Worm (Caenorhabditis elegans) whole organism, L4 larva: ENCODE data around the gene F44G4.1.

Experiments used
- ces-1 ChIP-seq: fragments of 150-350 bp; sonication (generic microtip); optimal IDR thresholded peaks from 4 replicates; lab custom pipeline; 2014; ENCODE audit warnings: missing biosample characterization, missing genetic modification reagents, missing genetic modification characterization
- egl-43 ChIP-seq: fragments of 200-800 bp; sonication (Bioruptor generic); IDR thresholded peaks from 2 replicates; pipeline ENCODE4 v1.3.6; 2022; ENCODE audit warnings: missing genetic modification reagents, missing genetic modification characterization, missing compliant biosample characterization
- hlh-11 ChIP-seq: fragments of 200-800 bp; sonication (Bioruptor generic); optimal IDR thresholded peaks from 2 replicates; lab custom pipeline; 2018; ENCODE audit warnings: mild to moderate bottlenecking, missing genetic modification characterization, missing compliant biosample characterization
- mdl-1 ChIP-seq, 2 experiments: fragments of 150-350 bp in 1 of 2; sonication (generic microtip) in 1 of 2; optimal IDR thresholded peaks; 2 replicates each; lab custom pipeline; 2014 to 2017; ENCODE audit warnings: missing biosample characterization in 2 of 2, missing genetic modification characterization in 2 of 2
- nhr-102 ChIP-seq: sonication (generic microtip); optimal IDR thresholded peaks from 2 replicates; lab custom pipeline; 2016; ENCODE audit warnings: mild to moderate bottlenecking, missing genetic modification characterization, moderate library complexity, missing compliant biosample characterization
- nhr-111 ChIP-seq: fragments of 200-800 bp; sonication (Bioruptor generic); optimal IDR thresholded peaks from 2 replicates; lab custom pipeline; 2018; ENCODE audit warnings: mild to moderate bottlenecking, missing genetic modification characterization, missing compliant biosample characterization
- nhr-28 ChIP-seq: fragments of 150-350 bp; optimal IDR thresholded peaks from 2 replicates; lab custom pipeline; 2014; ENCODE audit warnings: missing biosample characterization, missing genetic modification characterization
- nhr-76 ChIP-seq: fragments of 150-350 bp; optimal IDR thresholded peaks from 2 replicates; lab custom pipeline; 2014; ENCODE audit warnings: missing biosample characterization, missing genetic modification characterization
- nhr-77 ChIP-seq: fragments of 150-350 bp; optimal IDR thresholded peaks from 2 replicates; lab custom pipeline; 2014; ENCODE audit warnings: missing biosample characterization, missing genetic modification characterization
- unc-39 ChIP-seq: sonication (generic microtip); optimal IDR thresholded peaks from 2 replicates; lab custom pipeline; 2017; ENCODE audit warnings: missing biosample characterization, missing genetic modification characterization
- unc-62 ChIP-seq, 3 experiments: fragments of 150-350 bp in 1 of 3; sonication (generic microtip); optimal IDR thresholded peaks in 2 of 3; peaks in 1 of 3; 1 replicate in 1 of 3; 2 replicates in 2 of 3; lab custom pipeline; 2014 to 2017; ENCODE audit warnings: missing biosample characterization in 3 of 3, missing genetic modification characterization in 3 of 3, missing genetic modification reagents in 3 of 3, missing genotype in 1 of 3

- TF ChIP-seq nhr-28 (tag; lab: Kevin White, UChicago) (no peak), hlh-11 (tag; lab: Kevin White, UChicago) (no peak), mdl-1 (tag; optimal IDR thresholded peaks at IDR 0.05; lab: Kevin White, UChicago) (no peak), ces-1 (GFP tag; lab: Kevin White, UChicago) (no peak), nhr-77 (no peak), unc-39 (no peak), unc-62 (GFP tag; optimal IDR thresholded peaks at IDR 0.05 in 1 of 2; lab: Kevin White, UChicago) (no peak), unc-62 (tag; optimal IDR thresholded peaks at IDR 0.05; lab: Kevin White, UChicago) (no peak), nhr-111 (GFP tag; lab: Kevin White, UChicago) (no peak), egl-43 (no peak), nhr-102 (tag; lab: Kevin White, UChicago) (no peak), nhr-76 (tag; lab: Kevin White, UChicago) (no peak)
These were observed 20.9 kb upstream of the F44G4.1 start, which contains the start of gene tomm-40 for ce11 chrII:8973516-8974043.
